Worm (Caenorhabditis elegans): ENCODE measurements around the gene ins-13.

- TF ChIP-seq T22C8.4 (GFP tag; IDR thresholded peaks at IDR 0.05): no peak
- no peak for TF ChIP-seq flt-1 (GFP tag; IDR thresholded peaks at IDR 0.05)
- TF ChIP-seq med-1 (GFP tag; optimal IDR thresholded peaks at IDR 0.05; ENCODE audit: insufficient read depth): no peak
- TF ChIP-seq klf-2 (GFP tag; conservative IDR thresholded peaks at IDR 0.05): no peak
Observed at ce11 chrII:5518910-5519309, 25.8 kb downstream of the ins-13 start, which contains the start of gene ZK177.2.

All from whole organism, midembryonic.